Worm (Caenorhabditis elegans): Measurements from ENCODE around the gene F10D7.4.
A peak's percentile ranks its signal among the peaks of the same experiment; 100 is the strongest.

Gene F10D7.4

ce11 chrX:17374534-17374933 is 7.3 kb downstream of the F10D7.4 start, which contains the start of gene F10D7.3:
Gene F10D7.3 (minus strand): TSS chrX:17374634.
- no peak for TF ChIP-seq nhr-10 (tag; optimal IDR thresholded peaks at IDR 0.05)
- no peak for TF ChIP-seq aha-1 (tag)
- TF ChIP-seq nhr-25 (tag; optimal IDR thresholded peaks at IDR 0.05; ENCODE audit: borderline replicate concordance, insufficient read depth): no peak
- TF ChIP-seq dmd-8 (GFP tag; IDR thresholded peaks at IDR 0.05): no peak
- no peak for TF ChIP-seq ztf-11 (tag; optimal IDR thresholded peaks at IDR 0.05)
- TF ChIP-seq duxl-1 (tag; optimal IDR thresholded peaks at IDR 0.05; ENCODE audit: poor library complexity): no peak
- no peak for TF ChIP-seq Y75B8A.6 (GFP tag; IDR thresholded peaks at IDR 0.05)
- TF ChIP-seq zip-2 (tag; optimal IDR thresholded peaks at IDR 0.05): no peak
- TF ChIP-seq Y105C5A.15 (GFP tag; IDR thresholded peaks at IDR 0.05): no peak
- TF ChIP-seq aly-2 (tag; optimal IDR thresholded peaks at IDR 0.05): no peak
- TF ChIP-seq nhr-48 (tag; optimal IDR thresholded peaks at IDR 0.05): no peak
- no peak for TF ChIP-seq daf-19 (GFP tag; conservative IDR thresholded peaks at IDR 0.05)
- TF ChIP-seq set-16 (GFP tag; IDR thresholded peaks at IDR 0.05): no peak
- no peak for TF ChIP-seq rbr-2 (tag; optimal IDR thresholded peaks at IDR 0.05)
- TF ChIP-seq skn-1 (tag; optimal IDR thresholded peaks at IDR 0.05): no peak

DNA sequence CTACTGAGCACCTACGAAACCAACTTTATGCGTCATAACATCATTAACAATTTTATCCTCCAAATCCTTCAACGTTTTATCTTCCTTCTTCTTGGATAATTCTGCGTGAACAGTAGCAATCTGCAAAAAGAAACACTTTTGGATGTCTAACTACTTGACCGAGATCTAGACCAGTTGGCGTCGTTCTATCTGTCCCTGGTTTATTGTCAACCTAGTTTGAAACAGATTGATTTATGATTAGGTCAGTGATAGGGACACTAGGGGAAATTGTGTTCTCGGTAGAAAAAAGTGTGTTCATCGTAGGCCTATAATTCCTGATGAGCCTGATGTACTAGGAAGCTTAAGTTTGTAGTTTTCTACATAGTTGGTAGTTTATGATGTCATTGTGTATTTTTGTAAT is 7.9 kb downstream of the F10D7.4 start:
- TF ChIP-seq unc-62 (GFP tag; optimal IDR thresholded peaks at IDR 0.05 in 1 of 2) (peak in 1 of 2 experiments; percentile 98), unc-62 (tag; optimal IDR thresholded peaks at IDR 0.05) (no peak), nhr-28 (tag; optimal IDR thresholded peaks at IDR 0.05) (peak; percentile 25), nhr-25 (tag; optimal IDR thresholded peaks at IDR 0.05; ENCODE audit: borderline replicate concordance, insufficient read depth) (no peak)

ce11 chrX:17369514-17369913 is 12.4 kb downstream of the F10D7.4 start:
- TF ChIP-seq mep-1 (tag; optimal IDR thresholded peaks at IDR 0.05) (peak; percentile 28), ceh-62 (tag; optimal IDR thresholded peaks at IDR 0.05) (no peak), pha-4 (GFP tag; IDR thresholded peaks at IDR 0.05) (no peak), pha-4 (tag; optimal IDR thresholded peaks at IDR 0.05) (no peak), saeg-2 (GFP tag; IDR thresholded peaks at IDR 0.05) (no peak), rbr-2 (tag; optimal IDR thresholded peaks at IDR 0.05) (no peak), zip-2 (tag; optimal IDR thresholded peaks at IDR 0.05) (no peak), mdl-1 (tag; optimal IDR thresholded peaks at IDR 0.05) (peak in 1 of 2 experiments; percentile 13), hlh-11 (tag; optimal IDR thresholded peaks at IDR 0.05) (peak; percentile 23), nhr-25 (tag; optimal IDR thresholded peaks at IDR 0.05; ENCODE audit: borderline replicate concordance, insufficient read depth) (no peak), hmg-1.1 (GFP tag; IDR thresholded peaks at IDR 0.05) (0 out of 2 replicates have a peak, but pooled peaks have one; percentile 17), unc-62 (GFP tag; optimal IDR thresholded peaks at IDR 0.05 in 1 of 2) (peak in 1 of 2 experiments; percentile 84), unc-62 (tag; optimal IDR thresholded peaks at IDR 0.05) (no peak)

DNA sequence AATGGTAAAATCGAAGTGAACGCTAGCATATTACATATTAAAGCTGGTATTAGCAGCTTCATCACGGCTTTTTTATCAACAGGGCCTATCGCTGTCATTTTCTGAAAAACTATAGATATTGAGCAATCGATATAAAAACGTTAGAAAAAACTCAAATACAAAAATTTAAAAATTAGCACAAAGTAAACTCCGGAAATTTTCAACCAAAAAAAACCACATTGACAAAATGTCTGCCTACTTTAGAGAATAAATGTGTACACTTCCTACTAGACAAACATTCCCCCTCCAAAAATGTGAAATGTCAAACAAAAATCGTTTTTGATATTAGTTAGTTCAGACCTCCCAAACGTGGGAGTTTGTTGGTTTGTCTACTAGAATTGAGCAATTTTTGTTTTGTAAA is 13.3 kb downstream of the F10D7.4 start, which contains the start of gene mfsd-10:
Gene mfsd-10, minus strand, starts transcription at position 101 of the 400 bp plus-strand sequence.
- TF ChIP-seq attf-4 (tag; optimal IDR thresholded peaks at IDR 0.05): no peak
- no peak for TF ChIP-seq mdl-1 (tag; optimal IDR thresholded peaks at IDR 0.05)
- no peak for TF ChIP-seq ztf-11 (tag; optimal IDR thresholded peaks at IDR 0.05)
- TF ChIP-seq tra-1 (GFP tag; IDR thresholded peaks at IDR 0.05): no peak

- peak; percentile 53 for TF ChIP-seq aha-1 (tag)
- no peak for TF ChIP-seq nhr-25 (tag; optimal IDR thresholded peaks at IDR 0.05; ENCODE audit: borderline replicate concordance, insufficient read depth)
- 0 out of 4 replicates have a peak, but pooled peaks of 1 of the 2 experiments have one; percentile 54 for TF ChIP-seq madf-5 (GFP tag; IDR thresholded peaks at IDR 0.05)
Observed at ce11 chrX:17363491-17363890, 18.4 kb downstream of the F10D7.4 start.

ce11 chrX:17362529-17362928 is 19.3 kb downstream of the F10D7.4 start, which contains the start of gene F10D7.11:
Gene F10D7.11 (plus strand): TSS chrX:17362829.
- TF ChIP-seq sdz-12 (GFP tag; optimal IDR thresholded peaks at IDR 0.05): no peak
- TF ChIP-seq rbr-2 (tag; optimal IDR thresholded peaks at IDR 0.05): no peak
- no peak for TF ChIP-seq lin-1 (GFP tag; IDR thresholded peaks at IDR 0.05)
- TF ChIP-seq F44E2.7 (GFP tag; IDR thresholded peaks at IDR 0.05): no peak
- TF ChIP-seq F26F4.8 (GFP tag; conservative IDR thresholded peaks at IDR 0.05): no peak
- TF ChIP-seq nhr-41 (GFP tag; IDR thresholded peaks at IDR 0.05): no peak
- TF ChIP-seq ama-1 (optimal IDR thresholded peaks at IDR 0.05): no peak
- TF ChIP-seq cey-2 (tag; optimal IDR thresholded peaks at IDR 0.05; ENCODE audit: borderline replicate concordance, insufficient read depth): no peak
- TF ChIP-seq arid-1 (GFP tag; conservative IDR thresholded peaks at IDR 0.05): no peak
- no peak for TF ChIP-seq ZK546.5 (tag; optimal IDR thresholded peaks at IDR 0.05)
- TF ChIP-seq dmd-9 (GFP tag; IDR thresholded peaks at IDR 0.05): no peak
- no peak for TF ChIP-seq zfp-2 (tag; optimal IDR thresholded peaks at IDR 0.05)

All from whole organism, L4 larva.